Worm (Caenorhabditis elegans): ENCODE results near the gene cyp-35B2.

The cyp-35B2 gene

DNA sequence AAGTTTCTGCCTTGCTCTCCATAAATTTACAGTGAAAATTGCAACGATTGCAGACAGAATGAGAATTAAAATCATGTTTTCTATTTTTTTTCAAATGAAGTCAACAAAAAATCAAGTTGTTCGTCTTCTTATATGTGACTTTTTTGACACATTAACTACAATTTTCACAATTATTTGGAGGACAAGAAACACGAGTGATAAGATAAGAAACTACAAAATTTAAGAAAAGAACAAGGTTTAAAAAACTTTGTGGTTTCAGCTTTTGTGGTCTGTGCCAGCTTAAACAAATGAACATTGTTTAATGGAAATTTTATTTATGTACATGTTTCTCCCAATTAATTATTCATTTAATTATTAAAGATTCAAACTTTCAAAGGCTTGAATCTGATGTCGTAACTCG lies 28.4 kb downstream of the cyp-35B2 start, which contains the start of gene cyp-34A9:
TSS of gene cyp-34A9 (minus strand) at position 131 of the 400 bp plus-strand sequence.
- no peak for TF ChIP-seq tab-1 (GFP tag; IDR thresholded peaks at IDR 0.05)
- TF ChIP-seq klf-2 (GFP tag; conservative IDR thresholded peaks at IDR 0.05) = no peak
- TF ChIP-seq ztf-23 (GFP tag; IDR thresholded peaks at IDR 0.05) = no peak
- no peak for TF ChIP-seq ref-1 (GFP tag; conservative IDR thresholded peaks at IDR 0.05)
- TF ChIP-seq flt-1 (GFP tag; IDR thresholded peaks at IDR 0.05) = no peak
- no peak for TF ChIP-seq cog-1 (tag; optimal IDR thresholded peaks at IDR 0.05)
- TF ChIP-seq T22C8.4 (GFP tag; IDR thresholded peaks at IDR 0.05) = no peak
- TF ChIP-seq med-1 (GFP tag; optimal IDR thresholded peaks at IDR 0.05; ENCODE audit: insufficient read depth) = no peak
- no peak for TF ChIP-seq ztf-29 (GFP tag; IDR thresholded peaks at IDR 0.05)

DNA sequence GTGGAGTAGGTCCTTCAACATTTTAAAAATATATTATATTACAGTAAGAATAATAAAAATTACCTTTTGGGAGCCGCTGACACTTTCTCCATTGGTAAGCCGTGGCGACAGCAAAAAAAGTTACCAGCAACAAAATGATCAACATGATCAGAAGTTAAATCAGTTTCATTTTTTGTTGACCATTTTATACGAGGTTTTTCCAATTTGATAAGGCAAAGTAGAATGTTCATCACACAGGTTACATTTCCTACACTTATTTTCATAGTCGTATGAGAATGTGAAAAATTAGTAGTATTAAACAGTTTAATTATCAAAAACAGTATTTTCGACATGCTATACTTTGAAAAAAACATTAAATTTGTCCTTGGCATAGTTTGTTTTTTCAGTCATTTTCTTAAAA lies 30.9 kb downstream of the cyp-35B2 start, which contains the start of gene cyp-34A10:
TSS of gene cyp-34A10 (minus strand) at position 146 of the 400 bp plus-strand sequence.
- TF ChIP-seq ref-1 (GFP tag; conservative IDR thresholded peaks at IDR 0.05) (no peak), ztf-29 (GFP tag; IDR thresholded peaks at IDR 0.05) (no peak), med-1 (GFP tag; optimal IDR thresholded peaks at IDR 0.05; ENCODE audit: insufficient read depth) (no peak), tab-1 (GFP tag; IDR thresholded peaks at IDR 0.05) (no peak), cog-1 (tag; optimal IDR thresholded peaks at IDR 0.05) (no peak), ztf-23 (GFP tag; IDR thresholded peaks at IDR 0.05) (no peak), T22C8.4 (GFP tag; IDR thresholded peaks at IDR 0.05) (no peak), flt-1 (GFP tag; IDR thresholded peaks at IDR 0.05) (no peak), klf-2 (GFP tag; conservative IDR thresholded peaks at IDR 0.05) (no peak)

DNA sequence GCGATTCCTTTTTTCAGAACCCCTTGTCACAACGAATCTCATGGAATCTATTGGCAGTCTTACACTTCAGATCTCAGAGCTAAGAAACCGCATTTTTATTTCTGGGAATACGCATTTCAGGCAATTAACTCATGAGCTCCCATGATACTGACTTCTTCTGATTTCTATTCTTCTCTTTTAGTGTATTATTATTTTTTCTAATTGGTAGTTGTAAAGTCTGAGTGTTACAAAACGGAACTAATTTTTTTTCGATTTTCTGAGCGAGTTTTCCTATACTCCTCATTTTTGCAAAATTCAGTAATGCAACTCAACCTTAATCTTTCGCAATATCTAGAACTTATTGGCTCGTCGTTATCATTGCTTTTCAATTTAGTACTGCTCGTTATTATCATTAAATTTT lies 32.4 kb downstream of the cyp-35B2 start, which contains the start of gene str-82:
TSS of gene str-82 (plus strand) at position 301 of the 400 bp plus-strand sequence.
- TF ChIP-seq ztf-29 (GFP tag; IDR thresholded peaks at IDR 0.05) (no peak), ref-1 (GFP tag; conservative IDR thresholded peaks at IDR 0.05) (no peak), klf-2 (GFP tag; conservative IDR thresholded peaks at IDR 0.05) (no peak), flt-1 (GFP tag; IDR thresholded peaks at IDR 0.05) (no peak), med-1 (GFP tag; optimal IDR thresholded peaks at IDR 0.05; ENCODE audit: insufficient read depth) (no peak), T22C8.4 (GFP tag; IDR thresholded peaks at IDR 0.05) (no peak), ztf-23 (GFP tag; IDR thresholded peaks at IDR 0.05) (no peak), tab-1 (GFP tag; IDR thresholded peaks at IDR 0.05) (no peak), cog-1 (tag; optimal IDR thresholded peaks at IDR 0.05) (no peak)

DNA sequence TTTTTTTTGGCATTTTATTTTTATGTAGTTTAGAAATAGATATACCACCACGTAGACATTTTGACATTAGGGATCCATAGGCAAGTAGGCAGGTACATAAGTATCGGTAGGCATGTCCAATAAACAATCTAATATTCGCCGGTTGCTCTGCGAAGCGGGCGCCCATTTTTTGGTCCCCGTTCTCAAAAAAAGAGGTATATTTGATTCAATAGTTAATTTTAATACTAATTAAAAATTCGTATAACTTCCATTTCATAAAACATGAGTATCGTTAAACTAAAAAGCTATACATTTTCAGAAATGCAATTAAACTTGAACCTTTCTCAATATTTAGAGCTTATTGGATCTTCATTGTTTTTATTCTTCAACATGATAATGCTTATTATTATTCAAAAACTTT lies 35.0 kb downstream of the cyp-35B2 start, which contains the start of gene str-83:
TSS of gene str-83 (plus strand) at position 301 of the 400 bp plus-strand sequence.
- TF ChIP-seq ztf-23 (GFP tag; IDR thresholded peaks at IDR 0.05) (no peak), flt-1 (GFP tag; IDR thresholded peaks at IDR 0.05) (no peak), ref-1 (GFP tag; conservative IDR thresholded peaks at IDR 0.05) (no peak), ztf-29 (GFP tag; IDR thresholded peaks at IDR 0.05) (no peak), T22C8.4 (GFP tag; IDR thresholded peaks at IDR 0.05) (no peak), tab-1 (GFP tag; IDR thresholded peaks at IDR 0.05) (no peak), cog-1 (tag; optimal IDR thresholded peaks at IDR 0.05) (no peak), klf-2 (GFP tag; conservative IDR thresholded peaks at IDR 0.05) (no peak), med-1 (GFP tag; optimal IDR thresholded peaks at IDR 0.05; ENCODE audit: insufficient read depth) (no peak)

DNA sequence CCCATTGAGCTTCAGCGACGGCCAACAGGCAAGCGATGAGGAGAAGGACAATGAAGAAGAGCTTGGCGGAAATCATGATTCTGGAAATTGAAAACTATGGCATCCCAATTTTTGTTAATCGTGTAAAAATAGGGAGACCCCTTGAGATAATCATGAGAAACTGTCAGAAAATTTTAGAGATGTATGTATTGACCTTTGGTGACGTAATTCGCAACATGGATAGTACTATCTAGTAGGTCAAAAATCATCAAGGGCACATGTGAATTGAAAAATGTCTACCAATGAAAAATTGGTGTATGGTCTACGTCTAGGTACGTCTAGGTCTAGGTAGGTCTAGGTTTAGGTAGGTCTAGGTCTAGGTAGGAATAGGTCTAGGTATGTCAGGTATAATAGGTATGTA lies 37.1 kb downstream of the cyp-35B2 start, which contains the start of gene nlp-34:
TSS of gene nlp-34 (minus strand) at position 82 of the 400 bp plus-strand sequence.
- TF ChIP-seq ztf-29 (GFP tag; IDR thresholded peaks at IDR 0.05) (no peak), T22C8.4 (GFP tag; IDR thresholded peaks at IDR 0.05) (no peak), ztf-23 (GFP tag; IDR thresholded peaks at IDR 0.05) (no peak), med-1 (GFP tag; optimal IDR thresholded peaks at IDR 0.05; ENCODE audit: insufficient read depth) (no peak), flt-1 (GFP tag; IDR thresholded peaks at IDR 0.05) (no peak), cog-1 (tag; optimal IDR thresholded peaks at IDR 0.05) (no peak), ref-1 (GFP tag; conservative IDR thresholded peaks at IDR 0.05) (no peak), klf-2 (GFP tag; conservative IDR thresholded peaks at IDR 0.05) (no peak)

DNA sequence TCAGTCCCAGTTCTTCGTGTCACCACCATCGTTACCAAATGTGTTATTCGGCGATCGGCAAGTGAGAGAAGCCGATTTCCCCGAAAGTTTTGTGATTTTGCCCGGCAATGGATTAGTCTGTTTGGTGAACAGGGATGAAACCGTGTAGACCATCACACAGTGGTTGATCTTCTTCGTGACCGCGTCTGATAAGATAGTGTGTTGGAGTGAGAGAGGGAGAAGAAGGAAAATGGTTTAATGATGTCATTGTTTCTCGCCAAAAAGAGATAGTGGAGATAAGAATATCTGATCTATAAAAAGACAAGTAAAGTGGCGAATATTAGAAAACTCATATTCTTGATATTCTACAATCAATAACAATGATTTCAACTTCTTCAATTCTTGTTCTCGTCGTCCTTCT lies 37.9 kb downstream of the cyp-35B2 start, which contains the start of gene nlp-31:
TSS of gene nlp-31 (plus strand) at position 237 of the 400 bp plus-strand sequence.
- TF ChIP-seq ref-1 (GFP tag; conservative IDR thresholded peaks at IDR 0.05) = no peak
- no peak for TF ChIP-seq tab-1 (GFP tag; IDR thresholded peaks at IDR 0.05)
- TF ChIP-seq cog-1 (tag; optimal IDR thresholded peaks at IDR 0.05) = no peak
- TF ChIP-seq klf-2 (GFP tag; conservative IDR thresholded peaks at IDR 0.05) = no peak
- no peak for TF ChIP-seq flt-1 (GFP tag; IDR thresholded peaks at IDR 0.05)
- TF ChIP-seq med-1 (GFP tag; optimal IDR thresholded peaks at IDR 0.05; ENCODE audit: insufficient read depth) = no peak
- no peak for TF ChIP-seq ztf-29 (GFP tag; IDR thresholded peaks at IDR 0.05)
- TF ChIP-seq ztf-23 (GFP tag; IDR thresholded peaks at IDR 0.05) = no peak

DNA sequence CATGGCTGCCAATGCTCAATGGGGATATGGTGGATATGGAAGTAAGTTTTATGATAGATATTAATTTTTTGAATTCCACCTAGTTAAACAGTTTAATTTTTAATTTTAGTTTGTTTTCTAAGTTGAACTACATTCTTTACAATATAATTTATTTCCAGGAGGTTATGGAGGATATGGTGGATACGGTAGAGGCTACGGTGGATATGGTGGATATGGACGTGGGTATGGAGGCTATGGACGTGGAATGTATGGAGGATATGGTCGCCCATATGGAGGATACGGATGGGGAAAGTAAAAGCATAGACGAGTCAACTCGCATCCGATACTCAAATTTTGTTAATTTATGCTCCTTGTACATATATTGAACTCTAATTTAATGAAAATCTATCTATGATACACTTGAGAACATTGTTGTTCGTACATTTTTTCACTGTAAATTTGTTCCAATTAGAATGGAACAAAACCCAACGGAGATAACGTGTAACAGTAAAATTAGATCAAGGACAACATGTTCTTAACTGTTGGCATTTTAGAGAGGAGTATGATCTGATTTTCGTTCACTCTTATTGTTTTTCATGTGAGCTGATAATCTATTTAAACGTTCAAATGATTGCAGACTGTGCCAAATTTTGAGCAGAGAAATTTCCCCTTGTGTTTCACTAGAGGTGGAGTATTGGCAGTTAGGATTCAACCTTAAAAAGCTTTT lies 38.4 kb downstream of the cyp-35B2 start:
- TF ChIP-seq ztf-23 (GFP tag; IDR thresholded peaks at IDR 0.05) = no peak
- TF ChIP-seq flt-1 (GFP tag; IDR thresholded peaks at IDR 0.05) = no peak
- no peak for TF ChIP-seq tab-1 (GFP tag; IDR thresholded peaks at IDR 0.05)
- no peak for TF ChIP-seq klf-2 (GFP tag; conservative IDR thresholded peaks at IDR 0.05)
- no peak for TF ChIP-seq ref-1 (GFP tag; conservative IDR thresholded peaks at IDR 0.05)
- no peak for TF ChIP-seq ztf-29 (GFP tag; IDR thresholded peaks at IDR 0.05)
- no peak for TF ChIP-seq cog-1 (tag; optimal IDR thresholded peaks at IDR 0.05)
- TF ChIP-seq T22C8.4 (GFP tag; IDR thresholded peaks at IDR 0.05) = no peak
- no peak for TF ChIP-seq med-1 (GFP tag; optimal IDR thresholded peaks at IDR 0.05; ENCODE audit: insufficient read depth)

DNA sequence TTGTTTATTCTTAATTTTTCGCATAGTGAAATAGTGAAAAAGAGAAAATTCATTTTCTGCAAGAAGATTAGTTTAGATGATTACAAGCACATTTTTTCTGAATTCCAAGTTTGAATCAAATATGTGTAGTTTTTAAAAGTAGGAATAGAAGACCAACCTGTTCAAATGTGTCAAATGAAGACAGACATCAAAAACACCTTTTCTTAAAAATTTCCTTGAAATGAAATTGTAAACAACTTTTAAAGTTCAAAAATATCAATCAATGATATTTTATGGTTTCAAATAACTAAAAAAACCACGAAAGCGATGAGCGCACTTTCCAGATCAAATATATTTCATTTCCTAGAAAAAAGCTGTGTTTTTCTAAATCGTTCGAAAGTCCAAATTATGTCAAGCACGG lies 39.7 kb downstream of the cyp-35B2 start, which contains the start of gene nlp-30:
TSS of gene nlp-30 (plus strand) at position 301 of the 400 bp plus-strand sequence.
- no peak for TF ChIP-seq ztf-29 (GFP tag; IDR thresholded peaks at IDR 0.05)
- TF ChIP-seq tab-1 (GFP tag; IDR thresholded peaks at IDR 0.05) = no peak
- no peak for TF ChIP-seq ref-1 (GFP tag; conservative IDR thresholded peaks at IDR 0.05)
- TF ChIP-seq ztf-23 (GFP tag; IDR thresholded peaks at IDR 0.05) = no peak
- TF ChIP-seq T22C8.4 (GFP tag; IDR thresholded peaks at IDR 0.05) = no peak
- no peak for TF ChIP-seq klf-2 (GFP tag; conservative IDR thresholded peaks at IDR 0.05)
- no peak for TF ChIP-seq cog-1 (tag; optimal IDR thresholded peaks at IDR 0.05)
- no peak for TF ChIP-seq med-1 (GFP tag; optimal IDR thresholded peaks at IDR 0.05; ENCODE audit: insufficient read depth)
- no peak for TF ChIP-seq flt-1 (GFP tag; IDR thresholded peaks at IDR 0.05)

DNA sequence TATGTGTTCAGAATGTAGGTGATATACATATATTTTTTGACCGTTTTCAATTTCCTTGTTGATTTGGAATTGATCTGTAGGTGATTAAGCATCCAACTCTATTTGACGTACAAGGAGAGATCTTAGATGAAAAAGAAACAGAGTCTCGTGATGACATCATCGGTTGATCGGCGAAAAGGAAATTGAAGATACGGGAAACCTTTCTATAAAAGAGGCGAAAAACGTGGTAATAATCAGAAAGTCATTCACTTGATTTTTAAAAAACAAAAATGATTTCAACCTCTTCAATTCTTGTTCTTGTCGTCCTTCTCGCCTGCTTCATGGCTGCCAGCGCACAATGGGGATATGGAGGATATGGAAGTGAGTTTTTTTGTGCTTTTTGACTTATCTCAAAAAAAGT lies 42.2 kb downstream of the cyp-35B2 start, which contains the start of gene nlp-29:
TSS of gene nlp-29 (plus strand) at position 248 of the 400 bp plus-strand sequence.
- TF ChIP-seq tab-1 (GFP tag; IDR thresholded peaks at IDR 0.05) = no peak
- TF ChIP-seq ztf-29 (GFP tag; IDR thresholded peaks at IDR 0.05) = no peak
- no peak for TF ChIP-seq ref-1 (GFP tag; conservative IDR thresholded peaks at IDR 0.05)
- no peak for TF ChIP-seq ztf-23 (GFP tag; IDR thresholded peaks at IDR 0.05)
- TF ChIP-seq cog-1 (tag; optimal IDR thresholded peaks at IDR 0.05) = no peak
- TF ChIP-seq T22C8.4 (GFP tag; IDR thresholded peaks at IDR 0.05) = no peak
- no peak for TF ChIP-seq klf-2 (GFP tag; conservative IDR thresholded peaks at IDR 0.05)
- TF ChIP-seq flt-1 (GFP tag; IDR thresholded peaks at IDR 0.05) = no peak
- no peak for TF ChIP-seq med-1 (GFP tag; optimal IDR thresholded peaks at IDR 0.05; ENCODE audit: insufficient read depth)
